Worm (Caenorhabditis elegans): ENCODE measurements around the gene nstp-6.

Gene nstp-6

DNA sequence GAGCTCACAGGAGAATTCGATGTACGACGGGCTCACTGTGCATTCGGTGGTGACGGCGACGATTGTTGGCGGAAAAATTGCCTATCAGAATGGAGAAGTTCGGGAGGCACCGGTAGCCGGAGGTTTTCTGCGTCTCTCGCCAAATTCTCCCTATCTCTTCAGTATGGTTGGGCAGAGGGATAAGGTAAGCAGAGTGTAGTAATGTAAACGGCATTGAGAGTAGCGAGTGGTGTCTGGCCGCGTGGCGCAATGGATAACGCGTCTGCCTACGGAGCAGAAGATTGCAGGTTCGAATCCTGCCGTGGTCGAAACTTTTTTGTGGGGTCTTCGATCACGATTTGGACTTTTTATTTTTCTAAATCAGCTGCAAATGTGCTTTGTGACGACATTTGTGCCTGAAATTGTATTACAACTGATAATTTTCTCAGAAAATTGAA, 22.8 kb downstream of the nstp-6 start (continued):
- TF ChIP-seq ama-1 (optimal IDR thresholded peaks at IDR 0.05) (no peak), ama-1 (GFP tag; optimal IDR thresholded peaks at IDR 0.05) (peak; percentile 4 to 22), bed-2 (GFP tag; IDR thresholded peaks at IDR 0.05) (0 out of 2 replicates have a peak, but pooled peaks have one; percentile 6), nhr-90 (tag; optimal IDR thresholded peaks at IDR 0.05) (peak; percentile 67), ztf-18 (tag; optimal IDR thresholded peaks at IDR 0.05) (peak; percentile 47), sptf-2 (GFP tag; optimal IDR thresholded peaks at IDR 0.05) (no peak), Y56A3A.18 (GFP tag; IDR thresholded peaks at IDR 0.05) (0 out of 2 replicates have a peak, but pooled peaks have one; percentile 23), Y79H2A.3 (GFP tag; conservative IDR thresholded peaks at IDR 0.05) (no peak), athp-1 (tag; optimal IDR thresholded peaks at IDR 0.05) (peak; percentile 45), F23B12.7 (tag; optimal IDR thresholded peaks at IDR 0.05; ENCODE audit: insufficient read depth) (peak; percentile 43), B0336.3 (GFP tag; IDR thresholded peaks at IDR 0.05) (0 out of 2 replicates have a peak, but pooled peaks have one; percentile 20), F10E7.11 (tag; optimal IDR thresholded peaks at IDR 0.05) (peak; percentile 33), ztf-28 (GFP tag; IDR thresholded peaks at IDR 0.05) (peak; percentile 75; the same call in 1 of the 2 replicates), K11D2.4 (GFP tag; IDR thresholded peaks at IDR 0.05) (0 out of 2 replicates have a peak, but pooled peaks have one; percentile 28), hrde-1 (tag; optimal IDR thresholded peaks at IDR 0.05; ENCODE audit: borderline replicate concordance) (peak; percentile 48), mcd-1 (GFP tag; IDR thresholded peaks at IDR 0.05) (peak; percentile 60; the same call in 1 of the 2 replicates), madf-10 (tag; optimal IDR thresholded peaks at IDR 0.05) (peak; percentile 58), T07F8.4 (tag; optimal IDR thresholded peaks at IDR 0.05) (peak; percentile 33), egl-44 (GFP tag; IDR thresholded peaks at IDR 0.05) (peak; percentile 64; the same call in 1 of the 2 replicates), ceh-40 (GFP tag; IDR thresholded peaks at IDR 0.05) (0 out of 2 replicates have a peak, but pooled peaks have one; percentile 63), egrh-3 (GFP tag; IDR thresholded peaks at IDR 0.05) (0 out of 2 replicates have a peak, but pooled peaks have one; percentile 36), hlh-26 (GFP tag; conservative IDR thresholded peaks at IDR 0.05) (no peak), fkh-3 (tag; optimal IDR thresholded peaks at IDR 0.05) (peak; percentile 8), F57C9.4 (tag; optimal IDR thresholded peaks at IDR 0.05) (no peak), mes-4 (tag; optimal IDR thresholded peaks at IDR 0.05) (no peak), gei-17 (GFP tag; optimal IDR thresholded peaks at IDR 0.05) (no peak), nfyb-1 (GFP tag; IDR thresholded peaks at IDR 0.05) (peak; percentile 86), lsl-1 (GFP tag; optimal IDR thresholded peaks at IDR 0.05) (peak; percentile 25), D2030.7 (GFP tag; IDR thresholded peaks at IDR 0.05) (peak; percentile 51), B0261.1 (tag; optimal IDR thresholded peaks at IDR 0.05) (peak; percentile 81), madf-3 (GFP tag; IDR thresholded peaks at IDR 0.05) (0 out of 2 replicates have a peak, but pooled peaks have one; percentile 46), chd-7 (tag; optimal IDR thresholded peaks at IDR 0.05) (peak; percentile 60), snpc-4 (GFP tag; optimal IDR thresholded peaks at IDR 0.05) (peak; percentile 23), snpc-4 (tag; optimal IDR thresholded peaks at IDR 0.05) (peak in 3 of 4 experiments; percentile 5 to 82 (median 72)), K12H6.12 (tag; optimal IDR thresholded peaks at IDR 0.05) (peak; percentile 27), attf-6 (GFP tag; IDR thresholded peaks at IDR 0.05) (0 out of 2 replicates have a peak, but pooled peaks have one; percentile 55), lin-26 (GFP tag; IDR thresholded peaks at IDR 0.05) (peak; percentile 94), ceh-79 (tag; optimal IDR thresholded peaks at IDR 0.05) (no peak)

- TF ChIP-seq ceh-79 (tag; optimal IDR thresholded peaks at IDR 0.05) (no peak), zfh-2 (GFP tag; conservative IDR thresholded peaks at IDR 0.05) (peak; percentile 58), ZK185.1 (tag; optimal IDR thresholded peaks at IDR 0.05; ENCODE audit: poor library complexity, severe bottlenecking) (no peak), egrh-3 (GFP tag; IDR thresholded peaks at IDR 0.05) (peak; percentile 68; the same call in 1 of the 2 replicates)
Measured at ce11 chrIV:3523419-3523818, 24.0 kb downstream of the nstp-6 start.

Measured in whole organism, young adult.